Worm (Caenorhabditis elegans): ENCODE results near the gene C14A4.9.

The C14A4.9 gene

ce11 chrII:10556550-10557205, 42.5 kb upstream of the C14A4.9 start:
- TF ChIP-seq ztf-11 (tag; optimal IDR thresholded peaks at IDR 0.05) (no peak), nhr-12 (tag; optimal IDR thresholded peaks at IDR 0.05) (no peak), nhr-76 (tag; optimal IDR thresholded peaks at IDR 0.05) (no peak)

- no peak for TF ChIP-seq sptf-1 (tag; optimal IDR thresholded peaks at IDR 0.05)
- no peak for TF ChIP-seq ceh-83 (GFP tag; optimal IDR thresholded peaks at IDR 0.05)
- no peak for TF ChIP-seq bed-3 (GFP tag; optimal IDR thresholded peaks at IDR 0.05)
- TF ChIP-seq ceh-43 (GFP tag; optimal IDR thresholded peaks at IDR 0.05): no peak
- no peak for TF ChIP-seq lin-13 (tag; optimal IDR thresholded peaks at IDR 0.05)
- no peak for TF ChIP-seq blmp-1 (tag; optimal IDR thresholded peaks at IDR 0.05)
- no peak for TF ChIP-seq mep-1 (tag; optimal IDR thresholded peaks at IDR 0.05)
- no peak for TF ChIP-seq ces-1 (GFP tag; optimal IDR thresholded peaks at IDR 0.05)
- no peak for TF ChIP-seq zip-8 (tag; optimal IDR thresholded peaks at IDR 0.05)
- TF ChIP-seq unc-62 (GFP tag; optimal IDR thresholded peaks at IDR 0.05): no peak
- TF ChIP-seq flh-1 (GFP tag; optimal IDR thresholded peaks at IDR 0.05): no peak
- no peak for TF ChIP-seq drap-1 (GFP tag; optimal IDR thresholded peaks at IDR 0.05)
- TF ChIP-seq elt-1 (tag; optimal IDR thresholded peaks at IDR 0.05; ENCODE audit: borderline replicate concordance, insufficient read depth): no peak
- TF ChIP-seq sem-2 (GFP tag; optimal IDR thresholded peaks at IDR 0.05): no peak
- no peak for TF ChIP-seq unc-39 (tag; optimal IDR thresholded peaks at IDR 0.05)
- TF ChIP-seq mab-5 (tag; optimal IDR thresholded peaks at IDR 0.05): no peak
- no peak for TF ChIP-seq cnd-1 (tag; optimal IDR thresholded peaks at IDR 0.05)
- no peak for TF ChIP-seq ceh-39 (tag; optimal IDR thresholded peaks at IDR 0.05)
Measured at ce11 chrII:10557206-10557574, 41.9 kb upstream of the C14A4.9 start.

- TF ChIP-seq cnd-1 (tag; optimal IDR thresholded peaks at IDR 0.05): no peak
- TF ChIP-seq nhr-28 (tag; optimal IDR thresholded peaks at IDR 0.05): no peak
- peak; percentile 13 for TF ChIP-seq unc-62 (GFP tag; optimal IDR thresholded peaks at IDR 0.05)
- no peak for TF ChIP-seq sptf-1 (tag; optimal IDR thresholded peaks at IDR 0.05)
- no peak for TF ChIP-seq elt-3 (tag; optimal IDR thresholded peaks at IDR 0.05)
- no peak for TF ChIP-seq nhr-12 (tag; optimal IDR thresholded peaks at IDR 0.05)
- no peak for TF ChIP-seq ceh-83 (GFP tag; optimal IDR thresholded peaks at IDR 0.05)
- no peak for TF ChIP-seq snpc-4 (tag; optimal IDR thresholded peaks at IDR 0.05)
- TF ChIP-seq ztf-11 (tag; optimal IDR thresholded peaks at IDR 0.05): no peak
- peak; percentile 85 for TF ChIP-seq unc-120 (tag; optimal IDR thresholded peaks at IDR 0.05; ENCODE audit: poor library complexity, severe bottlenecking)
- TF ChIP-seq blmp-1 (tag; optimal IDR thresholded peaks at IDR 0.05): no peak
- no peak for TF ChIP-seq ham-2 (GFP tag; optimal IDR thresholded peaks at IDR 0.05)
- TF ChIP-seq nhr-237 (tag; optimal IDR thresholded peaks at IDR 0.05): no peak
- no peak for TF ChIP-seq lin-32 (GFP tag; optimal IDR thresholded peaks at IDR 0.05)
- TF ChIP-seq hlh-1 (tag; optimal IDR thresholded peaks at IDR 0.05): peak; percentile 85
- no peak for TF ChIP-seq unc-39 (tag; optimal IDR thresholded peaks at IDR 0.05)
Measured at ce11 chrII:10558345-10558744, 40.8 kb upstream of the C14A4.9 start.

- no peak for TF ChIP-seq lsy-2 (tag; optimal IDR thresholded peaks at IDR 0.05)
- TF ChIP-seq lin-32 (GFP tag; optimal IDR thresholded peaks at IDR 0.05): no peak
Measured at ce11 chrII:10558962-10559415, 40.1 kb upstream of the C14A4.9 start.

ce11 chrII:10559671-10560184, 39.4 kb upstream of the C14A4.9 start:
- TF ChIP-seq ztf-11 (tag; optimal IDR thresholded peaks at IDR 0.05) (no peak), lin-13 (tag; optimal IDR thresholded peaks at IDR 0.05) (no peak), pha-4 (tag; optimal IDR thresholded peaks at IDR 0.05) (no peak), lsy-2 (tag; optimal IDR thresholded peaks at IDR 0.05) (no peak), snpc-4 (tag; optimal IDR thresholded peaks at IDR 0.05) (no peak), bed-3 (GFP tag; optimal IDR thresholded peaks at IDR 0.05) (no peak), nhr-237 (tag; optimal IDR thresholded peaks at IDR 0.05) (no peak), mab-5 (tag; optimal IDR thresholded peaks at IDR 0.05) (no peak), ham-2 (GFP tag; optimal IDR thresholded peaks at IDR 0.05) (no peak)
